Worm (Caenorhabditis elegans) whole organism, L3 larva: ENCODE measurements around the gene rad-54.L2.

Experiments used
- R02D3.7 ChIP-seq: fragments of 150-350 bp; optimal IDR thresholded peaks from 2 replicates; lab custom pipeline; 2014; ENCODE audit warnings: missing biosample characterization, missing genetic modification characterization
- ZK546.5 ChIP-seq: sonication (generic microtip); optimal IDR thresholded peaks from 2 replicates; lab custom pipeline; 2017; ENCODE audit warnings: missing biosample characterization, missing genetic modification characterization
- aly-2 ChIP-seq: fragments of 150-350 bp; optimal IDR thresholded peaks from 2 replicates; lab custom pipeline; 2014; ENCODE audit warnings: missing biosample characterization, missing genetic modification characterization
- ama-1 ChIP-seq: fragments of 150-350 bp; optimal IDR thresholded peaks from 2 replicates; lab custom pipeline; 2018
- ceh-16 ChIP-seq: sonication (generic microtip); optimal IDR thresholded peaks from 2 replicates; lab custom pipeline; 2017; ENCODE audit warnings: missing biosample characterization, missing genetic modification characterization
- ceh-82 ChIP-seq: fragments of 150-350 bp; optimal IDR thresholded peaks from 2 replicates; lab custom pipeline; 2014; ENCODE audit warnings: missing biosample characterization, missing genetic modification characterization
- ceh-9 ChIP-seq: sonication (generic microtip); optimal IDR thresholded peaks from 2 replicates; lab custom pipeline; 2018; ENCODE audit warnings: missing biosample characterization, missing genetic modification characterization
- egl-27 ChIP-seq: sonication (generic microtip); optimal IDR thresholded peaks from 4 replicates; lab custom pipeline; 2017; ENCODE audit warnings: missing biosample characterization, missing genetic modification reagents, missing genetic modification characterization
- egl-5 ChIP-seq: fragments of 150-350 bp; optimal IDR thresholded peaks from 2 replicates; lab custom pipeline; 2017; ENCODE audit warnings: missing biosample characterization, missing genetic modification reagents, missing genetic modification characterization, inconsistent platforms
- elt-2 ChIP-seq: sonication (generic microtip); optimal IDR thresholded peaks from 2 replicates; lab custom pipeline; 2016; ENCODE audit warnings: missing genetic modification reagents, mild to moderate bottlenecking, missing genetic modification characterization, missing compliant biosample characterization
- elt-3 ChIP-seq, 3 experiments: fragments of 150-350 bp in 1 of 3; sonication (generic microtip) in 2 of 3; optimal IDR thresholded peaks; 2 replicates in 2 of 3; 4 replicates in 1 of 3; lab custom pipeline; 2014 to 2017; ENCODE audit warnings: missing biosample characterization in 3 of 3, missing genetic modification characterization in 3 of 3
- fkh-10 ChIP-seq: sonication (generic microtip); optimal IDR thresholded peaks from 2 replicates; lab custom pipeline; 2017; ENCODE audit warnings: missing biosample characterization, missing genetic modification reagents, missing genetic modification characterization
- fkh-2 ChIP-seq: fragments of 150-350 bp; optimal IDR thresholded peaks from 2 replicates; lab custom pipeline; 2014; ENCODE audit warnings: missing biosample characterization, missing genetic modification reagents, missing genetic modification characterization
- fos-1 ChIP-seq: fragments of 150-350 bp; optimal IDR thresholded peaks from 2 replicates; lab custom pipeline; 2014; ENCODE audit warnings: missing biosample characterization, missing genetic modification characterization
- hmg-11 ChIP-seq: sonication (generic microtip); optimal IDR thresholded peaks from 2 replicates; lab custom pipeline; 2016; ENCODE audit warnings: missing genetic modification characterization, missing compliant biosample characterization
- jun-1 ChIP-seq: fragments of 150-350 bp; optimal IDR thresholded peaks from 2 replicates; lab custom pipeline; 2014; ENCODE audit warnings: missing biosample characterization, missing genetic modification reagents, missing genetic modification characterization
- lin-15B ChIP-seq: fragments of 150-350 bp; optimal IDR thresholded peaks from 2 replicates; lab custom pipeline; 2014; ENCODE audit warnings: missing biosample characterization, missing genetic modification characterization
- lin-39 ChIP-seq: fragments of 150-350 bp; optimal IDR thresholded peaks from 2 replicates; lab custom pipeline; 2018; ENCODE audit warnings: missing biosample characterization, missing genetic modification reagents, missing genetic modification characterization
- lsy-12 ChIP-seq: sonication (generic microtip); optimal IDR thresholded peaks from 2 replicates; lab custom pipeline; 2016; ENCODE audit warnings: mild to moderate bottlenecking, missing genetic modification characterization, missing compliant biosample characterization
- mdl-1 ChIP-seq: fragments of 150-350 bp; optimal IDR thresholded peaks from 2 replicates; lab custom pipeline; 2014; ENCODE audit warnings: missing biosample characterization, missing genetic modification characterization
- nfya-1 ChIP-seq: sonication (generic microtip); optimal IDR thresholded peaks from 2 replicates; lab custom pipeline; 2017; ENCODE audit warnings: missing genetic modification characterization, mild to moderate bottlenecking, missing compliant biosample characterization, antibody characterized with exemption, moderate library complexity; ENCODE audit not compliant: insufficient read depth
- nhr-11 ChIP-seq: fragments of 150-350 bp; optimal IDR thresholded peaks from 2 replicates; lab custom pipeline; 2014; ENCODE audit warnings: missing biosample characterization, missing genetic modification characterization
- nhr-12 ChIP-seq: fragments of 150-350 bp; optimal IDR thresholded peaks from 2 replicates; lab custom pipeline; 2014; ENCODE audit warnings: missing biosample characterization, missing genetic modification characterization
- nhr-23 ChIP-seq: fragments of 150-350 bp; optimal IDR thresholded peaks from 2 replicates; lab custom pipeline; 2014; ENCODE audit warnings: missing biosample characterization, missing genetic modification reagents, missing genetic modification characterization
- nhr-237 ChIP-seq: fragments of 150-350 bp; optimal IDR thresholded peaks from 2 replicates; lab custom pipeline; 2014; ENCODE audit warnings: missing biosample characterization, missing genetic modification characterization
- nhr-67 ChIP-seq: fragments of 150-350 bp; optimal IDR thresholded peaks from 2 replicates; lab custom pipeline; 2014; ENCODE audit warnings: missing biosample characterization, missing genetic modification characterization
- nhr-77 ChIP-seq: fragments of 150-350 bp; optimal IDR thresholded peaks from 2 replicates; lab custom pipeline; 2014; ENCODE audit warnings: missing biosample characterization, missing genetic modification characterization
- pha-4 ChIP-seq: fragments of 150-350 bp; optimal IDR thresholded peaks from 2 replicates; lab custom pipeline; 2014; ENCODE audit warnings: missing biosample characterization, missing genetic modification reagents, missing genetic modification characterization
- pqm-1 ChIP-seq: fragments of 150-350 bp; optimal IDR thresholded peaks from 2 replicates; lab custom pipeline; 2017; ENCODE audit warnings: missing biosample characterization, missing genetic modification characterization, inconsistent platforms
- sea-2 ChIP-seq: fragments of 150-350 bp; sonication (generic microtip); optimal IDR thresholded peaks from 4 replicates; lab custom pipeline; 2014; ENCODE audit warnings: missing biosample characterization, missing genetic modification reagents, missing genetic modification characterization
- tbx-2 ChIP-seq: sonication (generic microtip); optimal IDR thresholded peaks from 2 replicates; lab custom pipeline; 2016; ENCODE audit warnings: mild to moderate bottlenecking, missing genetic modification characterization, missing compliant biosample characterization
- unc-39 ChIP-seq: sonication (generic microtip); optimal IDR thresholded peaks from 4 replicates; lab custom pipeline; 2017; ENCODE audit warnings: missing biosample characterization, missing genetic modification characterization
- unc-62 ChIP-seq: fragments of 150-350 bp; sonication (generic microtip); optimal IDR thresholded peaks from 4 replicates; lab custom pipeline; 2014; ENCODE audit warnings: missing biosample characterization, missing genetic modification reagents, missing genetic modification characterization
- zag-1 ChIP-seq: fragments of 150-350 bp; optimal IDR thresholded peaks from 2 replicates; lab custom pipeline; 2014; ENCODE audit warnings: missing biosample characterization, missing genetic modification characterization
- ztf-11 ChIP-seq: fragments of 150-350 bp; optimal IDR thresholded peaks from 2 replicates; lab custom pipeline; 2014; ENCODE audit warnings: missing biosample characterization, missing genetic modification characterization
- ztf-4 ChIP-seq: fragments of 150-350 bp; optimal IDR thresholded peaks from 2 replicates; lab custom pipeline; 2014; ENCODE audit warnings: missing biosample characterization, missing genetic modification characterization

Gene rad-54.L2

ce11 chrIV:8927093-8927492 lies 33.2 kb downstream of the rad-54.L2 start (continued):
- TF ChIP-seq egl-5 (tag; lab: Kevin White, UChicago) (peak; percentile 36), elt-2 (tag; lab: Kevin White, UChicago) (peak; percentile 72), ama-1 (lab: Kevin White, UChicago) (peak; percentile 86), egl-27 (tag; lab: Kevin White, UChicago) (no peak), nhr-77 (tag; lab: Kevin White, UChicago) (no peak), hmg-11 (tag; lab: Kevin White, UChicago) (peak; percentile 95), lsy-12 (tag; lab: Kevin White, UChicago) (peak; percentile 73), nhr-23 (tag; lab: Kevin White, UChicago) (peak; percentile 73), pha-4 (tag; lab: Kevin White, UChicago) (peak; percentile 78)

ce11 chrIV:8929942-8930492 lies 36.1 kb downstream of the rad-54.L2 start, which contains the start of the genes D1046.18 and slc-25A26:
TSS of gene D1046.18 (plus strand) at chrIV:8930242.
TSS of gene slc-25A26 (plus strand) at chrIV:8930442.
- TF ChIP-seq nhr-12 (tag; lab: Kevin White, UChicago) (no peak), egl-27 (tag; lab: Kevin White, UChicago) (no peak), zag-1 (tag; lab: Kevin White, UChicago) (no peak), aly-2 (tag; lab: Kevin White, UChicago) (no peak), R02D3.7 (tag; lab: Kevin White, UChicago) (no peak), mdl-1 (tag; lab: Kevin White, UChicago) (no peak), ceh-16 (tag; lab: Kevin White, UChicago) (no peak), nfya-1 (tag; lab: Kevin White, UChicago) (no peak), tbx-2 (tag; lab: Kevin White, UChicago) (no peak), sea-2 (GFP tag; lab: Kevin White, UChicago) (no peak), elt-2 (tag; lab: Kevin White, UChicago) (no peak), pha-4 (tag; lab: Kevin White, UChicago) (no peak), ztf-4 (tag; lab: Kevin White, UChicago) (no peak), pqm-1 (tag; lab: Kevin White, UChicago) (no peak), ztf-11 (tag; lab: Kevin White, UChicago) (no peak), jun-1 (tag; lab: Kevin White, UChicago) (no peak), nhr-23 (tag; lab: Kevin White, UChicago) (no peak), fkh-2 (tag; lab: Kevin White, UChicago) (no peak)
- TF ChIP-seq, all 47 proteins: peak for 0

- no peak for TF ChIP-seq fkh-2 (tag; lab: Kevin White, UChicago)
- TF ChIP-seq ceh-9 (tag; lab: Kevin White, UChicago): no peak
- TF ChIP-seq ceh-82 (tag; lab: Kevin White, UChicago): no peak
- TF ChIP-seq fos-1 (tag; lab: Kevin White, UChicago): no peak
- no peak for TF ChIP-seq nfya-1 (tag; lab: Kevin White, UChicago)
- TF ChIP-seq lsy-12 (tag; lab: Kevin White, UChicago): no peak
- TF ChIP-seq unc-62: no peak
These were observed 39.7 kb downstream of the rad-54.L2 start, which contains the start of gene D1046.4 for ce11 chrIV:8933575-8933974. TSS of gene D1046.4 (plus strand) at chrIV:8933875.

ce11 chrIV:8943430-8943829 lies 49.6 kb downstream of the rad-54.L2 start:
- TF ChIP-seq zag-1 (tag; lab: Kevin White, UChicago) (no peak), fkh-10 (GFP tag; lab: Kevin White, UChicago) (peak; percentile 43), unc-39 (tag; lab: Kevin White, UChicago) (no peak)

ce11 chrIV:8947146-8947545 lies 53.3 kb downstream of the rad-54.L2 start:
- TF ChIP-seq ceh-82 (tag; lab: Kevin White, UChicago) (no peak), fkh-10 (GFP tag; lab: Kevin White, UChicago) (no peak), pqm-1 (tag; lab: Kevin White, UChicago) (no peak), nhr-11 (no peak), jun-1 (tag; lab: Kevin White, UChicago) (no peak), hmg-11 (tag; lab: Kevin White, UChicago) (no peak), tbx-2 (tag; lab: Kevin White, UChicago) (no peak), lin-15B (no peak), lin-39 (tag; lab: Kevin White, UChicago) (peak; percentile 89), mdl-1 (tag; lab: Kevin White, UChicago) (peak; percentile 33), ceh-9 (tag; lab: Kevin White, UChicago) (no peak), nhr-67 (no peak), nhr-237 (no peak), fos-1 (tag; lab: Kevin White, UChicago) (no peak), ZK546.5 (tag; lab: Kevin White, UChicago) (no peak), pha-4 (tag; lab: Kevin White, UChicago) (no peak), egl-5 (tag; lab: Kevin White, UChicago) (no peak), nfya-1 (tag; lab: Kevin White, UChicago) (peak; percentile 27), ama-1 (lab: Kevin White, UChicago) (no peak), elt-3 (tag; optimal IDR thresholded peaks at IDR 0.05; lab: Kevin White, UChicago) (no peak)
- TF ChIP-seq, all 47 proteins: peak for 3
